Worm (Caenorhabditis elegans): Measurements from ENCODE around the gene pals-39.

Gene pals-39

DNA sequence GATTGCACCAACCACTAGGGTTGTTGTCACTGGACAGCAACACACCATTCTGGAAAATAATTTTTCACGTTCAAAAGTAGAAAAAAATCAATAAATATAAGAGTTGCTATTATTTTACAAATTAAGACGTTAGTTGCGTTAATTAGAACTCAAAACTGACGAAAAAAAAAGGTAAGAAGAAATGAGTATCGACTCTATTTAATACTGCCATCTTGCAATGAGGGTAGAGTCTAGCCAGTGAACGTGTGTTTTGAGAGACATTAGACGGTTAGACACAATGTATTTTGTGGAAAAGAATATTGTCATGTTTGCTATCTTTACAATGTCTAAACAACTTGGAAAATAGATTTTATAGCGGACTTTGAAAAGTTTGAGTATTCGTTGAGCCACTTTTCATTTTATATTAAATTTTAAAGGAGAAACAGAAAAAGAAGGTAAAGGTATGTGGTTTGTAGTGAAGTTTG lies 30.0 kb downstream of the pals-39 start, which contains the start of gene cdr-6:
Gene cdr-6, minus strand, starts transcription at position 51 of the 464 bp plus-strand sequence.
- TF ChIP-seq sea-1 (GFP tag; conservative IDR thresholded peaks at IDR 0.05) (no peak), hmbx-1 (tag; optimal IDR thresholded peaks at IDR 0.05) (no peak), hnd-1 (tag; optimal IDR thresholded peaks at IDR 0.05) (no peak), ets-7 (tag; optimal IDR thresholded peaks at IDR 0.05) (no peak), scrt-1 (GFP tag; IDR thresholded peaks at IDR 0.05) (no peak), pes-1 (GFP tag; IDR thresholded peaks at IDR 0.05) (no peak), flt-1 (GFP tag; IDR thresholded peaks at IDR 0.05) (no peak), hmg-4 (GFP tag; optimal IDR thresholded peaks at IDR 0.05) (no peak), tbx-37 (GFP tag; conservative IDR thresholded peaks at IDR 0.05) (no peak), aly-1 (tag; optimal IDR thresholded peaks at IDR 0.05) (no peak), tra-4 (tag; optimal IDR thresholded peaks at IDR 0.05) (no peak), B0310.2 (tag; optimal IDR thresholded peaks at IDR 0.05) (no peak), F13C5.2 (tag; optimal IDR thresholded peaks at IDR 0.05) (no peak), ceh-36 (tag; optimal IDR thresholded peaks at IDR 0.05) (no peak), ama-1 (optimal IDR thresholded peaks at IDR 0.05) (no peak), tbx-11 (GFP tag; IDR thresholded peaks at IDR 0.05) (no peak), ceh-13 (GFP tag; optimal IDR thresholded peaks at IDR 0.05) (no peak)

DNA sequence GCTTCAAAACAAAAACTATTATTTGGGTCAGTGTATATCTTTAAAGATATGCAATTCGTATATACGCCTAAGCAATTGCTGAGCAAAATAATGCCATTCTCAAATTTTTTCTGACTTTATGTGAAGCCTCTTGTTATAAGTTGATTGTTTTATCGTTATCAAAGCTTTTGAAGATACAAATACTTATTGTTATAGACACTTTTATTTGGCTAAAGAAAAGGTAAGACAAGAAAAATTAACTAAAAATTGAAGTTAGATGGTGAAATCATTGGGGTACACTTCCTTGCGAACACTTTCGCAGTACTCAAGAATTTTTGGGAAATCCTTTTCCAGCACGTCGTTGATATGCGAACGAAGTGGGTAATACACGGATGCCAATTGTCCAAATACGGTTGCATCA lies 31.3 kb downstream of the pals-39 start:
- no peak for TF ChIP-seq tra-4 (tag; optimal IDR thresholded peaks at IDR 0.05)
- no peak for TF ChIP-seq tbx-11 (GFP tag; IDR thresholded peaks at IDR 0.05)
- no peak for TF ChIP-seq scrt-1 (GFP tag; IDR thresholded peaks at IDR 0.05)
- TF ChIP-seq flt-1 (GFP tag; IDR thresholded peaks at IDR 0.05): no peak
- TF ChIP-seq hmbx-1 (tag; optimal IDR thresholded peaks at IDR 0.05): no peak

DNA sequence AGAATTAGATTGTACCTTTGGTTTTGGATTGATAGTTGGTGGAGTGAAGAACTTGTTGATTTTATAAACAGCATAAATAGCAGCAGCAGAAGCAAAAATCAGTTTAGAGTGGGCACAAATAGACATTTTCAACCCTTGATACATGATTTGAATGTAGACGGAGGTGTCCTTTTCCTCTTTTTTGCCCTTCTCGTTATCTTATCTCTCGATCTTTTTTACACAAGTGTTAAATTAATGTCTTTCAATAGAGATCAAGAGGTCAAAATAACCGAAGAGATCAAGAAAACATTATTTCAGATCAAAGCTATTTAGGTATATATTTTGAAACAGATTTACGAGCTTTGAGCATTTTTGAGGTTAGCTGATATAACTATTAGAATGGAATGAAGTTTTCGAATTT lies 31.7 kb downstream of the pals-39 start, which contains the start of gene cdr-7:
Gene cdr-7, minus strand, starts transcription at position 205 of the 400 bp plus-strand sequence.
- no peak for TF ChIP-seq hmbx-1 (tag; optimal IDR thresholded peaks at IDR 0.05)

DNA sequence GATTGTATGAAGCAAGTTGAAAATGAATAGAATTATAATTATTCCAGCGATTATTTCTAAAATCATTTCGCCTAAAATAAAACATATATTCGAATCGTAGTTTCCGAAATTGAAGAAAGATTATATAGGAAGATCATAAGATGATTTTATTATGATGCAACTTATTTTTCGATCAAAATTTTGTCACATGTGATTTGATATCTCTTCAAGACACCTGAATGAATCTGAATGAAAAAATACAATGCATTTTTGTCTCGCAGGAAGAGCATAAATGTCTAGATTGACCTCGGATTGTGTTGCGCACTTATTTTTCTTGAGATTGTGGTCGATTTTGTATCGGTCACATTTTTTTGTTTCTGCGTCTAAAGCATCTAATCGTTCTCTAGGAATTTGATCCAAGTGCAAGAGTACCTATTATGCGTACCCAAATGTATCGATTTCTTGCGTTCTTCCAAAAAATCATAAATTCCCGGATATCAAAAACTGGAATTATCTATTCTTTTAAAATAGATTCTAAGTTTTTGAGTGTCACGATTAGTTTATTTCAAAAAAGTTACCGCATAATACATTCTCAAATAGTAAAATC lies 33.1 kb downstream of the pals-39 start, which contains the start of gene hrg-2:
Gene hrg-2, minus strand, starts transcription at position 98 of the 586 bp plus-strand sequence.
- no peak for TF ChIP-seq ceh-36 (tag; optimal IDR thresholded peaks at IDR 0.05)
- TF ChIP-seq sea-1 (GFP tag; conservative IDR thresholded peaks at IDR 0.05): no peak
- TF ChIP-seq hnd-1 (tag; optimal IDR thresholded peaks at IDR 0.05): no peak
- no peak for TF ChIP-seq scrt-1 (GFP tag; IDR thresholded peaks at IDR 0.05)
- TF ChIP-seq B0310.2 (tag; optimal IDR thresholded peaks at IDR 0.05): no peak
- TF ChIP-seq pes-1 (GFP tag; IDR thresholded peaks at IDR 0.05): no peak
- TF ChIP-seq tra-4 (tag; optimal IDR thresholded peaks at IDR 0.05): no peak
- TF ChIP-seq ama-1 (optimal IDR thresholded peaks at IDR 0.05): no peak
- no peak for TF ChIP-seq hmg-4 (GFP tag; optimal IDR thresholded peaks at IDR 0.05)
- TF ChIP-seq hmbx-1 (tag; optimal IDR thresholded peaks at IDR 0.05): no peak
- TF ChIP-seq ets-7 (tag; optimal IDR thresholded peaks at IDR 0.05): no peak
- TF ChIP-seq flt-1 (GFP tag; IDR thresholded peaks at IDR 0.05): no peak
- no peak for TF ChIP-seq F13C5.2 (tag; optimal IDR thresholded peaks at IDR 0.05)
- TF ChIP-seq aly-1 (tag; optimal IDR thresholded peaks at IDR 0.05): no peak
- TF ChIP-seq tbx-11 (GFP tag; IDR thresholded peaks at IDR 0.05): no peak
- no peak for TF ChIP-seq ceh-13 (GFP tag; optimal IDR thresholded peaks at IDR 0.05)

DNA sequence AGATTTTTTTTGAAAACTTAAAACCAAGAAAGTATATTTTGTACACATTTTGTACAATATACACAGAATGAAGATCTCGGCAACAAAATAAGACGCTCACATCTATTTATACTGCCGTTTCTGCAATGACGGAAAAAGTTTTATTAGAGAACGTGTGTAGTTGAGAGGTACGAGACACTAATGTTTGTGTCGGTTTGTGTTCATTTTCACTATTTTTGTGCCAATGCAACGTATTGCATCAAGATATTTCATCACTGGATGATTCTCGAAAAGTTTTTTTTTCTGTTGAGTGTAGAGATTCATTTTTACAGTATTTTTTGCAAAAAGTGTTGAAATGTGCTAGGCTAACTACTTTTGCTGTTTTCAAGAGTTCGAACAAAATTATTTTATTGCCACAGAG lies 34.7 kb downstream of the pals-39 start:
- TF ChIP-seq hmg-4 (GFP tag; optimal IDR thresholded peaks at IDR 0.05) (no peak), sea-1 (GFP tag; conservative IDR thresholded peaks at IDR 0.05) (no peak), scrt-1 (GFP tag; IDR thresholded peaks at IDR 0.05) (no peak), tra-4 (tag; optimal IDR thresholded peaks at IDR 0.05) (no peak), ama-1 (optimal IDR thresholded peaks at IDR 0.05) (no peak), ceh-13 (GFP tag; optimal IDR thresholded peaks at IDR 0.05) (no peak), aly-1 (tag; optimal IDR thresholded peaks at IDR 0.05) (no peak), flt-1 (GFP tag; IDR thresholded peaks at IDR 0.05) (no peak), hnd-1 (tag; optimal IDR thresholded peaks at IDR 0.05) (no peak), tbx-37 (GFP tag; conservative IDR thresholded peaks at IDR 0.05) (no peak), hmbx-1 (tag; optimal IDR thresholded peaks at IDR 0.05) (no peak)

DNA sequence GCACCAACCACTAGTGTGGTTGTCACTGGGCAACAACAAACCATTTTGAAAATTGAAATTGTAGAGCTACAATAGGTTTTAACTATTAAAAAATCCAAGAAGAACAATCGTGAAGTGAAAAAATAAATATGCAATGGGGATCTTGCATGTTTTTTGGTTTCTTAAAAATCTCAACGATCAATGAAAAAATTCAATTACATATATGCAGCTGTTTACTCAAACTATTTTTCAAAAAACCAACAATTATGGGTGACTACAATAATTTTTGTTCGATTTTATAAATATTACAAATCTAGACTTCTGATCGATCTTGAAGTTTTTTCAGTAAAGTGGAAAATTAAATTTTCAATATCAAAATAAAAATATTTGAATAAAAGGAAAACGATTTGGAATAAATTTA lies 35.1 kb downstream of the pals-39 start, which contains the start of gene cdr-4:
Gene cdr-4, minus strand, starts transcription at position 101 of the 400 bp plus-strand sequence.
- TF ChIP-seq tra-4 (tag; optimal IDR thresholded peaks at IDR 0.05) (no peak), hnd-1 (tag; optimal IDR thresholded peaks at IDR 0.05) (no peak), aly-1 (tag; optimal IDR thresholded peaks at IDR 0.05) (no peak), ceh-36 (tag; optimal IDR thresholded peaks at IDR 0.05) (no peak), ama-1 (optimal IDR thresholded peaks at IDR 0.05) (no peak), ceh-13 (GFP tag; optimal IDR thresholded peaks at IDR 0.05) (no peak), sea-1 (GFP tag; conservative IDR thresholded peaks at IDR 0.05) (no peak), F13C5.2 (tag; optimal IDR thresholded peaks at IDR 0.05) (no peak), B0310.2 (tag; optimal IDR thresholded peaks at IDR 0.05) (no peak), hmbx-1 (tag; optimal IDR thresholded peaks at IDR 0.05) (no peak), pes-1 (GFP tag; IDR thresholded peaks at IDR 0.05) (no peak), scrt-1 (GFP tag; IDR thresholded peaks at IDR 0.05) (no peak), tbx-11 (GFP tag; IDR thresholded peaks at IDR 0.05) (no peak), hmg-4 (GFP tag; optimal IDR thresholded peaks at IDR 0.05) (no peak), tbx-37 (GFP tag; conservative IDR thresholded peaks at IDR 0.05) (no peak), flt-1 (GFP tag; IDR thresholded peaks at IDR 0.05) (no peak), ets-7 (tag; optimal IDR thresholded peaks at IDR 0.05) (no peak)

DNA sequence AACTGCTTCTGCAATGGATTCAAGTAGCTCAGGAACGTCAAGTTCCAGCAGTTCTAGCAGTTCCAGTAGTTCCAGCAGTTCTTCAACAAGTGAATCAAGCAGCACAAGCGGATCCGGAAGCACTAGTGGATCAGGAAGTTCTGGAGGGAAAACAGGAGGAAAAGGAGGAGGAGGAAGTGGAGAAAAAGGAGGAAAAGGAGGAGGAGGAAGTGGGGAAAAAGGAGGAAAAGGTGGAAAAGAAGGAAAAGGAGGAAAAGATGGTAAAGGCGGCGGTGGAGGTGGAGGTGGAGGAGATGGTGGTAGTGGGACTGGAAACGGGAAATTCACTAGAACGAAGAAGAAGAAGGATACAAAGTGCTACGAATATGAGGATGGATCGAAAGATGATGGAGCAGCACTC lies 37.1 kb downstream of the pals-39 start:
- TF ChIP-seq ama-1 (optimal IDR thresholded peaks at IDR 0.05): no peak
- no peak for TF ChIP-seq scrt-1 (GFP tag; IDR thresholded peaks at IDR 0.05)
- no peak for TF ChIP-seq ets-7 (tag; optimal IDR thresholded peaks at IDR 0.05)
- TF ChIP-seq sea-1 (GFP tag; conservative IDR thresholded peaks at IDR 0.05): no peak
- TF ChIP-seq ceh-13 (GFP tag; optimal IDR thresholded peaks at IDR 0.05): no peak
- no peak for TF ChIP-seq hmg-4 (GFP tag; optimal IDR thresholded peaks at IDR 0.05)
- no peak for TF ChIP-seq tra-4 (tag; optimal IDR thresholded peaks at IDR 0.05)
- TF ChIP-seq B0310.2 (tag; optimal IDR thresholded peaks at IDR 0.05): no peak
- TF ChIP-seq hnd-1 (tag; optimal IDR thresholded peaks at IDR 0.05): no peak
- no peak for TF ChIP-seq tbx-37 (GFP tag; conservative IDR thresholded peaks at IDR 0.05)
- TF ChIP-seq ceh-36 (tag; optimal IDR thresholded peaks at IDR 0.05): no peak
- no peak for TF ChIP-seq flt-1 (GFP tag; IDR thresholded peaks at IDR 0.05)
- TF ChIP-seq F13C5.2 (tag; optimal IDR thresholded peaks at IDR 0.05): no peak
- TF ChIP-seq hmbx-1 (tag; optimal IDR thresholded peaks at IDR 0.05): no peak
- TF ChIP-seq tbx-11 (GFP tag; IDR thresholded peaks at IDR 0.05): no peak
- TF ChIP-seq aly-1 (tag; optimal IDR thresholded peaks at IDR 0.05): no peak
- no peak for TF ChIP-seq pes-1 (GFP tag; IDR thresholded peaks at IDR 0.05)
